Fruit fly (Drosophila melanogaster) whole organism, embryonic: Measurements from ENCODE around the gene CG13063.

Source experiments
- Antp ChIP-seq: fragments of 200-800 bp; sonication (Bioruptor generic); optimal IDR thresholded peaks from 3 replicates; lab custom pipeline; 2016; ENCODE audit warnings: missing biosample characterization, missing genetic modification characterization
- Blimp-1 ChIP-seq: fragments of 200-800 bp; sonication (Bioruptor generic); optimal IDR thresholded peaks from 3 replicates; lab custom pipeline; 2018; ENCODE audit warnings: missing biosample characterization, missing genetic modification characterization, mild to moderate bottlenecking, moderate library complexity, missing genetic modification reagents
- CG1024 ChIP-seq: fragments of 200-800 bp; sonication (Bioruptor generic); IDR thresholded peaks from 2 replicates; pipeline ENCODE4 v1.3.6; 2022; ENCODE audit warnings: missing biosample characterization, missing genetic modification characterization
- CG10366 ChIP-seq: fragments of 200-800 bp; sonication (Bioruptor generic); IDR thresholded peaks from 2 replicates; pipeline ENCODE4 v1.3.6; 2022; ENCODE audit warnings: missing biosample characterization, missing genetic modification characterization
- CG10431 ChIP-seq: fragments of 200-800 bp; sonication (Bioruptor generic); optimal IDR thresholded peaks from 3 replicates; lab custom pipeline; 2018; ENCODE audit warnings: missing biosample characterization, mild to moderate bottlenecking, missing genetic modification characterization
- CG11247 ChIP-seq: fragments of 200-800 bp; sonication (Bioruptor generic); IDR thresholded peaks from 2 replicates; pipeline ENCODE4 v1.3.6; 2022; ENCODE audit warnings: missing biosample characterization, missing genetic modification characterization
- CG11456 ChIP-seq: fragments of 200-800 bp; sonication (Bioruptor generic); IDR thresholded peaks from 3 replicates; pipeline ENCODE4 v1.3.6; 2022; ENCODE audit warnings: missing biosample characterization, missing genetic modification characterization
- CG11695 ChIP-seq: fragments of 200-800 bp; sonication (Bioruptor generic); IDR thresholded peaks from 3 replicates; pipeline ENCODE4 v1.3.6; 2022; ENCODE audit warnings: missing biosample characterization, missing genetic modification characterization
- CG12659 ChIP-seq: fragments of 200-800 bp; sonication (Bioruptor generic); optimal IDR thresholded peaks from 3 replicates; lab custom pipeline; 2017; ENCODE audit warnings: mild to moderate bottlenecking, missing biosample characterization, missing genetic modification reagents, missing genetic modification characterization
- CG14014 ChIP-seq: fragments of 200-800 bp; sonication (Bioruptor generic); IDR thresholded peaks from 2 replicates; pipeline ENCODE4 v1.3.6; 2022; ENCODE audit warnings: missing biosample characterization, missing genetic modification characterization
- CG16815 ChIP-seq: fragments of 200-800 bp; sonication (Bioruptor generic); optimal IDR thresholded peaks from 3 replicates; lab custom pipeline; 2017; ENCODE audit warnings: missing biosample characterization, mild to moderate bottlenecking, missing genetic modification characterization
- CG2120 ChIP-seq: fragments of 200-800 bp; sonication (Bioruptor generic); optimal IDR thresholded peaks from 3 replicates; lab custom pipeline; 2016; ENCODE audit warnings: missing biosample characterization, missing genetic modification characterization
- CG2875 ChIP-seq: fragments of 200-800 bp; sonication (Bioruptor generic); optimal IDR thresholded peaks from 2 replicates; lab custom pipeline; 2017; ENCODE audit warnings: missing biosample characterization, mild to moderate bottlenecking, missing genetic modification characterization, missing genetic modification reagents
- CG31224 ChIP-seq: fragments of 200-800 bp; sonication (Bioruptor generic); IDR thresholded peaks from 2 replicates; pipeline ENCODE4 v1.3.6; 2022; ENCODE audit warnings: missing biosample characterization, missing genetic modification characterization
- CG3726 ChIP-seq: fragments of 200-800 bp; sonication (Bioruptor generic); IDR thresholded peaks from 3 replicates; pipeline ENCODE4, ENCODE4 v1.3.6; 2022; ENCODE audit warnings: missing biosample characterization, missing genetic modification characterization
- CG3847 ChIP-seq: fragments of 200-800 bp; sonication (Bioruptor generic); IDR thresholded peaks from 2 replicates; pipeline ENCODE4 v1.3.6; 2022; ENCODE audit warnings: missing biosample characterization, missing genetic modification characterization
- CG4404 ChIP-seq: fragments of 200-800 bp; sonication (Bioruptor generic); IDR thresholded peaks from 2 replicates; pipeline ENCODE4 v1.3.6; 2022; ENCODE audit warnings: missing biosample characterization, missing genetic modification characterization
- CG6854 ChIP-seq: fragments of 200-800 bp; sonication (Bioruptor generic); optimal IDR thresholded peaks from 3 replicates; lab custom pipeline; 2017; ENCODE audit warnings: missing biosample characterization, mild to moderate bottlenecking, missing genetic modification characterization
- CG7372 ChIP-seq: fragments of 200-800 bp; sonication (Bioruptor generic); IDR thresholded peaks from 2 replicates; pipeline ENCODE4 v1.3.6; 2022; ENCODE audit warnings: missing biosample characterization, missing genetic modification characterization
- CG9215 ChIP-seq: fragments of 200-800 bp; sonication (Bioruptor generic); IDR thresholded peaks from 2 replicates; pipeline ENCODE4 v1.3.6; 2022; ENCODE audit warnings: missing biosample characterization, missing genetic modification characterization
- CG9876 ChIP-seq: fragments of 200-800 bp; sonication (Bioruptor generic); optimal IDR thresholded peaks from 2 replicates; lab custom pipeline; 2016; ENCODE audit warnings: missing biosample characterization, missing genetic modification characterization
- CG9932 ChIP-seq: fragments of 200-800 bp; sonication (Bioruptor generic); IDR thresholded peaks from 2 replicates; pipeline ENCODE4 v1.3.6; 2022; ENCODE audit warnings: missing biosample characterization, missing genetic modification characterization
- Dbx ChIP-seq: fragments of 200-800 bp; sonication (Bioruptor generic); IDR thresholded peaks from 3 replicates; pipeline ENCODE4 v1.3.6; 2022; ENCODE audit warnings: missing biosample characterization, missing genetic modification characterization
- Deaf1 ChIP-seq: fragments of 200-800 bp; optimal IDR thresholded peaks from 3 replicates; lab custom pipeline; 2019; ENCODE audit warnings: missing biosample characterization, mild to moderate bottlenecking, missing genetic modification characterization, moderate library complexity
- Dip3 ChIP-seq: fragments of 200-800 bp; sonication (Bioruptor generic); optimal IDR thresholded peaks from 3 replicates; lab custom pipeline; 2016; ENCODE audit warnings: missing biosample characterization, missing genetic modification characterization
- Drgx ChIP-seq: fragments of 200-800 bp; sonication (Bioruptor generic); IDR thresholded peaks from 2 replicates; pipeline ENCODE4 v1.3.6; 2022; ENCODE audit warnings: missing biosample characterization, missing genetic modification characterization
- Gug ChIP-seq: fragments of 200-800 bp; sonication (Bioruptor generic); IDR thresholded peaks from 4 replicates; pipeline ENCODE4 v1.3.6; 2022; ENCODE audit warnings: missing biosample characterization, missing genetic modification characterization
- Kr ChIP-seq: fragments of 200-800 bp; sonication (Bioruptor generic); optimal IDR thresholded peaks from 2 replicates; lab custom pipeline; 2017; ENCODE audit warnings: missing biosample characterization, mild to moderate bottlenecking, missing genetic modification characterization
- NfI ChIP-seq: fragments of 200-800 bp; sonication (Bioruptor generic); optimal IDR thresholded peaks from 3 replicates; lab custom pipeline; 2018; ENCODE audit warnings: missing biosample characterization, mild to moderate bottlenecking, missing genetic modification characterization, moderate library complexity
- Trl ChIP-seq, 3 experiments: fragments of >200 bp in 2 of 3; fragments of 200-800 bp in 1 of 3; sonication (Bioruptor generic) in 1 of 3; optimal IDR thresholded peaks; 2 replicates in 1 of 3; 3 replicates in 2 of 3; lab custom pipeline; 2016 to 2017; ENCODE audit warnings: missing biosample characterization in 1 of 3, missing genetic modification characterization in 1 of 3
- crc ChIP-seq: fragments of 200-800 bp; sonication (Bioruptor generic); optimal IDR thresholded peaks from 2 replicates; lab custom pipeline; 2016; ENCODE audit warnings: missing biosample characterization, missing genetic modification characterization
- danr ChIP-seq: fragments of 200-800 bp; sonication (Bioruptor generic); IDR thresholded peaks from 2 replicates; pipeline ENCODE4 v1.3.6; 2022; ENCODE audit warnings: missing biosample characterization, missing genetic modification characterization
- dysf ChIP-seq: fragments of 200-800 bp; sonication (Bioruptor generic); IDR thresholded peaks from 3 replicates; pipeline ENCODE4 v1.3.6; 2022; ENCODE audit warnings: missing biosample characterization, missing genetic modification characterization
- ems ChIP-seq: fragments of 200-800 bp; sonication (Bioruptor generic); optimal IDR thresholded peaks from 3 replicates; lab custom pipeline; 2016; ENCODE audit warnings: missing biosample characterization, missing genetic modification characterization
- gcm ChIP-seq: fragments of 200-800 bp; sonication (Bioruptor generic); optimal IDR thresholded peaks from 2 replicates; lab custom pipeline; 2019; ENCODE audit warnings: missing biosample characterization, mild to moderate bottlenecking, missing genetic modification characterization, moderate library complexity
- jumu ChIP-seq: fragments of 200-800 bp; sonication (Bioruptor generic); optimal IDR thresholded peaks from 3 replicates; lab custom pipeline; 2016; ENCODE audit warnings: missing biosample characterization, missing genetic modification characterization
- lab ChIP-seq: fragments of 200-800 bp; sonication (Bioruptor generic); optimal IDR thresholded peaks from 3 replicates; lab custom pipeline; 2017; ENCODE audit warnings: missing biosample characterization, missing genetic modification characterization, mild to moderate bottlenecking, moderate library complexity, missing genetic modification reagents
- lola ChIP-seq, 3 experiments: fragments of >200 bp in 2 of 3; fragments of 200-800 bp in 1 of 3; sonication (Bioruptor generic) in 1 of 3; optimal IDR thresholded peaks; 2 replicates each; lab custom pipeline; 2017 to 2019; ENCODE audit warnings: missing biosample characterization in 3 of 3, missing genetic modification characterization in 3 of 3, mild to moderate bottlenecking in 1 of 3, moderate library complexity in 1 of 3
- luna ChIP-seq: fragments of 200-800 bp; sonication (Bioruptor generic); optimal IDR thresholded peaks from 2 replicates; lab custom pipeline; 2016; ENCODE audit warnings: missing biosample characterization, missing genetic modification characterization
- mam ChIP-seq: fragments of 200-800 bp; sonication (Bioruptor generic); optimal IDR thresholded peaks from 3 replicates; lab custom pipeline; 2016; ENCODE audit warnings: missing biosample characterization, missing genetic modification characterization
- mirr ChIP-seq: fragments of 200-800 bp; sonication (Bioruptor generic); optimal IDR thresholded peaks from 3 replicates; lab custom pipeline; 2018; ENCODE audit warnings: missing biosample characterization, mild to moderate bottlenecking, missing genetic modification characterization
- nerfin-2 ChIP-seq: fragments of 200-800 bp; sonication (Bioruptor generic); IDR thresholded peaks from 2 replicates; pipeline ENCODE4 v1.3.6; 2022; ENCODE audit warnings: missing biosample characterization, missing genetic modification characterization; ENCODE audit not compliant: partially characterized antibody
- otp ChIP-seq: fragments of 200-800 bp; sonication (Bioruptor generic); IDR thresholded peaks from 3 replicates; pipeline ENCODE4, ENCODE4 v1.3.6; 2022; ENCODE audit warnings: missing biosample characterization, missing genetic modification characterization
- ranshi ChIP-seq: fragments of 200-800 bp; sonication (Bioruptor generic); IDR thresholded peaks from 2 replicates; pipeline ENCODE4 v1.3.6; 2022; ENCODE audit warnings: missing biosample characterization, missing genetic modification characterization
- sens ChIP-seq: fragments of 200-800 bp; sonication (Bioruptor generic); peaks from one replicate; lab custom pipeline; 2016; ENCODE audit warnings: missing biosample characterization, missing genetic modification characterization
- slbo ChIP-seq: fragments of 200-800 bp; sonication (Bioruptor generic); IDR thresholded peaks from 2 replicates; pipeline ENCODE4 v1.3.6; 2022; ENCODE audit warnings: missing biosample characterization, missing genetic modification characterization
- unpg ChIP-seq: fragments of 200-800 bp; sonication (Bioruptor generic); optimal IDR thresholded peaks from 3 replicates; lab custom pipeline; 2018; ENCODE audit warnings: missing biosample characterization, mild to moderate bottlenecking, missing genetic modification characterization, moderate library complexity

CG13063 gene

DNA sequence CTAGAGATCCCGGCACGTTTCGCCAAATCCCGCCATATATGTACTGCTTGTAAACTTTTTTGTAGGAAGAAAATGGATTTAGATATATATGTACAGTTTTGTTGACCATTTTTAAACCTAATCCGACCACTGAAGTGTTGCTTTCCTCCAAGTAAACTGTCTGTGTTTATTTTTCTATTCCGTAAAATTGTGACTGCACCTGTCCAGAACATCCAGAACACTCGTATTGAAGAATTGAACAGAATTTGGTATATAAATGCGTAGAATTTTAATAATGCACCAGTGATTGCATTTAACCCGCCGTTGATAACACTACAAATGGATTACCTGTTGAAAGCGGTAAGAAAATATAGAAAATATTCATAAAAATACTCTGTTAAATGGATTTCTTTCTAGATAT, 2.4 kb upstream of the CG13063 start, which contains the start of gene CG43249:
TSS of gene CG43249 (plus strand) at position 301 of the 400 bp plus-strand sequence.
- no peak for TF ChIP-seq Deaf1 (tag; lab: Kevin White, UChicago)
- TF ChIP-seq CG10431 (GFP tag; lab: Kevin White, UChicago) = no peak
- no peak for TF ChIP-seq CG1024 (GFP tag; lab: Robert Waterston, UW)
- TF ChIP-seq Dip3 (GFP tag; lab: Kevin White, UChicago) = no peak
- TF ChIP-seq gcm (GFP tag; lab: Kevin White, UChicago) = no peak
- no peak for TF ChIP-seq nerfin-2 (GFP tag; lab: Robert Waterston, UW)
- no peak for TF ChIP-seq ems
- no peak for TF ChIP-seq CG3726 (GFP tag; lab: Robert Waterston, UW)
- TF ChIP-seq crc = no peak
- TF ChIP-seq NfI (GFP tag; lab: Kevin White, UChicago) = no peak
- TF ChIP-seq mirr (GFP tag; lab: Kevin White, UChicago) = no peak
- TF ChIP-seq CG12659 (GFP tag; lab: Kevin White, UChicago) = no peak
- no peak for TF ChIP-seq otp (GFP tag; lab: Robert Waterston, UW)
- no peak for TF ChIP-seq CG2875 (GFP tag; lab: Kevin White, UChicago)

dm6 chr3L:16308380-16308779, 2.0 kb downstream of the CG13063 start, which contains the start of gene CG13042:
Gene CG13042, minus strand, starts transcription at chr3L:16308480.
- 0 out of 4 replicates have a peak, but pooled peaks have one; percentile 2 for TF ChIP-seq Gug (GFP tag; lab: Robert Waterston, UW)
- no peak for TF ChIP-seq Kr (GFP tag; lab: Kevin White, UChicago)
- TF ChIP-seq, all 482 proteins: peak for 1

- TF ChIP-seq CG11247 (GFP tag; lab: Robert Waterston, UW) = peak; percentile 49
- peak; percentile 42 for TF ChIP-seq CG9215 (GFP tag; lab: Robert Waterston, UW)
- no peak for TF ChIP-seq CG11695 (GFP tag; lab: Robert Waterston, UW)
- TF ChIP-seq Antp (GFP tag; lab: Kevin White, UChicago) = peak; percentile 5
- no peak for TF ChIP-seq danr (GFP tag; lab: Robert Waterston, UW)
- peak; percentile 86 for TF ChIP-seq Drgx
- TF ChIP-seq CG6854 = no peak
- peak; percentile 75 for TF ChIP-seq CG9932 (GFP tag; lab: Robert Waterston, UW)
- 0 out of 3 replicates have a peak, but pooled peaks have one; percentile 50 for TF ChIP-seq CG11456 (GFP tag; lab: Robert Waterston, UW)
- TF ChIP-seq mam (GFP tag; lab: Kevin White, UChicago) = peak; percentile 32
- TF ChIP-seq CG16815 (GFP tag; lab: Kevin White, UChicago) = peak; percentile 14
- TF ChIP-seq lab = peak; percentile 72
- 0 out of 2 replicates have a peak, but pooled peaks have one; percentile 29 for TF ChIP-seq ranshi (GFP tag; lab: Robert Waterston, UW)
- peak; percentile 20 for TF ChIP-seq unpg (GFP tag; lab: Kevin White, UChicago)
- peak; percentile 72 for TF ChIP-seq slbo (GFP tag; lab: Robert Waterston, UW)
- no peak for TF ChIP-seq Trl (optimal IDR thresholded peaks at IDR 0.05; lab: Kevin White, UChicago)
- peak; percentile 38 for TF ChIP-seq Trl (GFP tag; optimal IDR thresholded peaks at IDR 0.05; lab: Kevin White, UChicago)
- no peak for TF ChIP-seq lola (GFP tag; optimal IDR thresholded peaks at IDR 0.05; lab: Kevin White, UChicago)
- TF ChIP-seq jumu (GFP tag; lab: Kevin White, UChicago) = peak; percentile 21
- TF ChIP-seq luna = no peak
- no peak for TF ChIP-seq nerfin-2 (GFP tag; lab: Robert Waterston, UW)
- no peak for TF ChIP-seq CG4404 (GFP tag; lab: Robert Waterston, UW)
- peak; percentile 5 for TF ChIP-seq Dip3 (GFP tag; lab: Kevin White, UChicago)
- peak; percentile 67 for TF ChIP-seq CG2120
- TF ChIP-seq CG14014 (GFP tag; lab: Robert Waterston, UW) = peak; percentile 37; the same call in 1 of the 2 replicates
- 0 out of 3 replicates have a peak, but pooled peaks have one; percentile 14 for TF ChIP-seq dysf (GFP tag; lab: Robert Waterston, UW)
- TF ChIP-seq CG3847 (GFP tag; lab: Robert Waterston, UW) = peak; percentile 26; the same call in 1 of the 2 replicates
- TF ChIP-seq CG10366 (GFP tag; lab: Robert Waterston, UW) = 0 out of 2 replicates have a peak, but pooled peaks have one; percentile 13
- TF ChIP-seq Blimp-1 (GFP tag; lab: Kevin White, UChicago) = no peak
- 0 out of 2 replicates have a peak, but pooled peaks have one; percentile 20 for TF ChIP-seq CG31224 (GFP tag; lab: Robert Waterston, UW)
- no peak for TF ChIP-seq CG1024 (GFP tag; lab: Robert Waterston, UW)
- no peak for TF ChIP-seq sens (GFP tag; lab: Kevin White, UChicago)
- 0 out of 2 replicates have a peak, but pooled peaks have one; percentile 11 for TF ChIP-seq CG7372 (GFP tag; lab: Robert Waterston, UW)
- TF ChIP-seq Dbx (GFP tag; lab: Robert Waterston, UW) = peak; percentile 64
- TF ChIP-seq CG9876 (GFP tag; lab: Kevin White, UChicago) = no peak
Observed at dm6 chr3L:16309972-16310371, 3.6 kb downstream of the CG13063 start.
